Worm (Caenorhabditis elegans): Measurements from ENCODE around the gene F43C11.2.

DNA sequence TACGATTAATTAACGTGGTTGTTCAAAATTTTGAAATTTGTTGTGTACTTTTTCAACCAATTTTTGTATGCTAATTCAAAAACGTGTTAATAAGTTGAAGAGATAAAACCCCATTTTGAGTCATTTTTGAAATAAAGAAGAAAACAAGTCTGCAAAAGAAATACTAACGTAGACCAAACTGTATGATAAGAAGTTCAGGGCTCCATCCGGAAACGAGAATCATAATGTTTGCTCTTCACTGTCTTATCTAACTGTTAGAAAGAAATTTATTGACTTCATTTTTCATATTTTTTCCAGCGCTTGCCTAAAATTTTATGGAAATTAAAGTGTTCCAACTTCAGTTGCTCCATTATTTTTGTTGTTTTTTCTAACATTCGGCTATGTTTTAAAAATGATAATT lies 49.1 kb upstream of the F43C11.2 start:
- TF ChIP-seq W03F9.2 (tag; optimal IDR thresholded peaks at IDR 0.05) (no peak), dao-5 (tag; optimal IDR thresholded peaks at IDR 0.05) (no peak), him-1 (tag; optimal IDR thresholded peaks at IDR 0.05) (no peak)

Data from whole organism, L4/young adult.